Fruit fly (Drosophila melanogaster): Measurements from ENCODE around the gene Osi2.

dm6 chr3R:6241289-6241688, 32.1 kb downstream of the Osi2 start:
- no peak for TF ChIP-seq CG8478 (optimal IDR thresholded peaks at IDR 0.05)
- TF ChIP-seq CTCF (optimal IDR thresholded peaks at IDR 0.05) = no peak

Measured in S2 (cell line).